Worm (Caenorhabditis elegans) whole organism, mixed stage, embryonic: Measurements from ENCODE around the gene srh-24.

Experiments used
- M03D4.4 ChIP-seq: sonication (generic microtip); optimal IDR thresholded peaks from 2 replicates; lab custom pipeline; 2017; ENCODE audit warnings: mild to moderate bottlenecking, missing genetic modification characterization, missing compliant biosample characterization
- bed-3 ChIP-seq: fragments of 200-800 bp; sonication (Bioruptor generic); optimal IDR thresholded peaks from 3 replicates; lab custom pipeline; 2018; ENCODE audit warnings: mild to moderate bottlenecking, missing genetic modification characterization, moderate library complexity, missing compliant biosample characterization
- blmp-1 ChIP-seq: fragments of 150-350 bp; optimal IDR thresholded peaks from 2 replicates; lab custom pipeline; 2014; ENCODE audit warnings: missing biosample characterization, missing genetic modification characterization
- ceh-39 ChIP-seq: fragments of 150-350 bp; optimal IDR thresholded peaks from 2 replicates; lab custom pipeline; 2014; ENCODE audit warnings: missing biosample characterization, missing genetic modification characterization
- ceh-43 ChIP-seq: fragments of 200-800 bp; sonication (Bioruptor generic); optimal IDR thresholded peaks from 2 replicates; lab custom pipeline; 2018; ENCODE audit warnings: mild to moderate bottlenecking, missing genetic modification characterization, moderate library complexity, missing compliant biosample characterization
- ceh-83 ChIP-seq: fragments of 200-800 bp; sonication (Bioruptor generic); optimal IDR thresholded peaks from 2 replicates; lab custom pipeline; 2018; ENCODE audit warnings: mild to moderate bottlenecking, missing genetic modification characterization, missing compliant biosample characterization
- ces-1 ChIP-seq: fragments of 150-350 bp; optimal IDR thresholded peaks from 2 replicates; lab custom pipeline; 2014; ENCODE audit warnings: missing biosample characterization, missing genetic modification reagents, missing genetic modification characterization
- drap-1 ChIP-seq: fragments of 200-800 bp; sonication (Bioruptor generic); optimal IDR thresholded peaks from 3 replicates; lab custom pipeline; 2018; ENCODE audit warnings: mild to moderate bottlenecking, missing genetic modification characterization, missing compliant biosample characterization
- elt-1 ChIP-seq: sonication (generic microtip); optimal IDR thresholded peaks from 2 replicates; lab custom pipeline; 2017; ENCODE audit warnings: missing genetic modification characterization, mild to moderate bottlenecking, missing compliant biosample characterization, antibody characterized with exemption, moderate library complexity, borderline replicate concordance; ENCODE audit not compliant: insufficient read depth
- elt-3 ChIP-seq: fragments of 150-350 bp; optimal IDR thresholded peaks from 2 replicates; lab custom pipeline; 2014; ENCODE audit warnings: missing biosample characterization, missing genetic modification characterization
- ham-2 ChIP-seq: fragments of 200-800 bp; sonication (Bioruptor generic); optimal IDR thresholded peaks from 2 replicates; lab custom pipeline; 2018; ENCODE audit warnings: mild to moderate bottlenecking, missing genetic modification characterization, missing compliant biosample characterization
- hlh-1 ChIP-seq: fragments of 150-350 bp; optimal IDR thresholded peaks from 2 replicates; lab custom pipeline; 2014; ENCODE audit warnings: missing biosample characterization, missing genetic modification reagents, missing genetic modification characterization
- lin-13 ChIP-seq: fragments of 150-350 bp; optimal IDR thresholded peaks from 2 replicates; lab custom pipeline; 2014; ENCODE audit warnings: missing biosample characterization, missing genetic modification characterization
- lsy-2 ChIP-seq: fragments of 150-350 bp; optimal IDR thresholded peaks from 2 replicates; lab custom pipeline; 2014; ENCODE audit warnings: missing biosample characterization, missing genetic modification characterization
- nhr-12 ChIP-seq: fragments of 150-350 bp; optimal IDR thresholded peaks from 2 replicates; lab custom pipeline; 2014; ENCODE audit warnings: missing biosample characterization, missing genetic modification characterization
- nhr-2 ChIP-seq: fragments of 150-350 bp; optimal IDR thresholded peaks from 2 replicates; lab custom pipeline; 2014; ENCODE audit warnings: missing biosample characterization, missing genetic modification characterization
- nhr-237 ChIP-seq: fragments of 150-350 bp; optimal IDR thresholded peaks from 2 replicates; lab custom pipeline; 2014; ENCODE audit warnings: missing biosample characterization, missing genetic modification characterization
- nhr-28 ChIP-seq: fragments of 150-350 bp; optimal IDR thresholded peaks from 2 replicates; lab custom pipeline; 2014; ENCODE audit warnings: missing biosample characterization, missing genetic modification characterization
- pha-4 ChIP-seq: fragments of 150-350 bp; optimal IDR thresholded peaks from 2 replicates; lab custom pipeline; 2018; ENCODE audit warnings: missing biosample characterization, missing genetic modification reagents, missing genetic modification characterization
- sem-2 ChIP-seq: fragments of 200-800 bp; sonication (Bioruptor generic); optimal IDR thresholded peaks from 2 replicates; lab custom pipeline; 2018; ENCODE audit warnings: mild to moderate bottlenecking, missing genetic modification characterization, missing compliant biosample characterization
- snpc-4 ChIP-seq: fragments of 150-350 bp; optimal IDR thresholded peaks from 2 replicates; lab custom pipeline; 2014; ENCODE audit warnings: missing biosample characterization, missing genetic modification characterization
- sptf-1 ChIP-seq: sonication (generic microtip); optimal IDR thresholded peaks from 2 replicates; lab custom pipeline; 2017; ENCODE audit warnings: mild to moderate bottlenecking, missing genetic modification characterization, moderate library complexity, missing compliant biosample characterization
- tbx-8 ChIP-seq: fragments of 200-800 bp; sonication (Bioruptor generic); optimal IDR thresholded peaks from 2 replicates; lab custom pipeline; 2018; ENCODE audit warnings: mild to moderate bottlenecking, missing genetic modification characterization, moderate library complexity, missing compliant biosample characterization
- unc-120 ChIP-seq: sonication (generic microtip); optimal IDR thresholded peaks from 2 replicates; lab custom pipeline; 2017; ENCODE audit warnings: missing genetic modification characterization, missing compliant biosample characterization; ENCODE audit not compliant: poor library complexity, severe bottlenecking
- unc-39 ChIP-seq: fragments of 150-350 bp; optimal IDR thresholded peaks from 2 replicates; lab custom pipeline; 2014; ENCODE audit warnings: missing biosample characterization, missing genetic modification characterization
- unc-62 ChIP-seq: fragments of 150-350 bp; optimal IDR thresholded peaks from 2 replicates; lab custom pipeline; 2014; ENCODE audit warnings: missing biosample characterization, missing genetic modification reagents, missing genetic modification characterization
- zip-8 ChIP-seq: fragments of 150-350 bp; optimal IDR thresholded peaks from 2 replicates; lab custom pipeline; 2014; ENCODE audit warnings: missing biosample characterization, missing genetic modification characterization
- ztf-11 ChIP-seq: fragments of 150-350 bp; optimal IDR thresholded peaks from 2 replicates; lab custom pipeline; 2014; ENCODE audit warnings: missing biosample characterization, missing genetic modification characterization

Gene srh-24

DNA sequence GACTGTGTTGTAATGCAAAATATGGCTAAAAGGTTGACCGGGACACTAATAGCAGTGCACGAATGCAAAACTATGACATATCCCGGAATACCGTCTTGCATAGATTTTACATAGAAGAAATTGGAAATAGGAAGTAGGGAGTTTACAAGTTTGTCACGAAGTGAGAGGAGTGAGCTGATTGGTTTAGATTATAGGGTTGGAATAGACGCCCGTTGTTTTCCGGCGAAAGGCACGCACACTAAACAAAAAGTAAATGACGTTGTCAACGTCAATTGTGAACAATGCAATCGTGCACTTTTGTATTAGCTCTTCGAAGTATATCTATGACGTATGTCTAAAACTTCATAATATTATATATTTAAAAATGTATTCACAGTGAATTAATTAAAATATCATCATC is at the start of gene srh-24:
Gene srh-24 (minus strand): TSS at position 101 of the 400 bp plus-strand sequence.
- TF ChIP-seq pha-4 (tag; lab: Kevin White, UChicago): no peak
- TF ChIP-seq sem-2 (GFP tag; lab: Kevin White, UChicago): no peak
- no peak for TF ChIP-seq tbx-8 (GFP tag; lab: Kevin White, UChicago)
- no peak for TF ChIP-seq unc-62 (GFP tag; lab: Kevin White, UChicago)
- TF ChIP-seq drap-1 (GFP tag; lab: Kevin White, UChicago): no peak
- no peak for TF ChIP-seq zip-8 (tag; lab: Kevin White, UChicago)
- TF ChIP-seq ham-2 (GFP tag; lab: Kevin White, UChicago): no peak
- no peak for TF ChIP-seq sptf-1 (tag; lab: Kevin White, UChicago)
- no peak for TF ChIP-seq nhr-28 (tag; lab: Kevin White, UChicago)
- no peak for TF ChIP-seq unc-39 (tag; lab: Kevin White, UChicago)

DNA sequence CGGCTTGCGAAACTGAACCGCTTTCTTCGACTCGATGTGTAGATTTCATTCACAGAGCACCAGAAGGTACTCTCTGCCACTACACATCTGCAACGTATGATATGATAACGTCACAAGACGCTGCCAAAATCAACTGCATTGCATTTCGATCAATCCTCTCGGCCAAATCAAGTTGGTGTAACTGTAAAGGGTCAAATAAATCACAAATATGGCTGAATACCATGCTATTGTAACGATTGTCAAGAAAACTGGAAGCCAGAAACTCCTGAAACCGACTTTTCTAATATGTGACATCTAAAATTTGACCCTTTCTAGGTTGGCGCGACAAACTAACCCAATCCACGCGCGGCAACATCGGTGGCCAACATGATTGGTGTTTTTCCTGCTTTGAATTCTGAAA is 49.2 kb upstream of the srh-24 start:
- TF ChIP-seq blmp-1 (tag; lab: Kevin White, UChicago) (no peak), bed-3 (no peak), lsy-2 (tag; lab: Kevin White, UChicago) (no peak), lin-13 (no peak), zip-8 (tag; lab: Kevin White, UChicago) (no peak), nhr-12 (tag; lab: Kevin White, UChicago) (no peak), sptf-1 (tag; lab: Kevin White, UChicago) (no peak), snpc-4 (no peak), unc-120 (no peak), M03D4.4 (tag; lab: Kevin White, UChicago) (no peak)

DNA sequence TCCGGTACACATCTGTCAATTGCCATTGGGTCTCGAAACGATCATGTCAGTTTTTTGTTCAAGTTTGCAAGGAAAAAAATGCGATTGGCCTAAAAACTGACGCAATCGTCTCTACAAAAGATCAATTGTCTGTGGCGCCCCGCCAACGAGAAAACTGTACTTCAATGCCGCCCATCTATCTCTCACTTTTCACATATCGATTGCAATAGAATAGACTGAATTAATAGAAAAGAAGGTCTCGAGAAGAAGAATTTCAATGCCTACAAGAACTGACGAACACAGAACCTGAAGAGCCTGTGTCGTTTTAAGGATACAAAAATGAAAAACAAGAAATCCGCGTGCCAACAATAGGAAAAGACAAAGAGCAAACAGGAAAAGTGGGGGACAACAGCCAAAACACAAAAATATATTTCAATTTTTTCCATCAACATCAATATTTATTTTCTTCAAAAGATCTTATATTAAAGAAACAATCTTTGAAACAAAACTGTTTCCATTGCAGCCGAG is 47.6 kb upstream of the srh-24 start:
- TF ChIP-seq nhr-28 (tag; lab: Kevin White, UChicago) (no peak), snpc-4 (no peak), nhr-237 (no peak), nhr-2 (tag; lab: Kevin White, UChicago) (no peak), ceh-83 (GFP tag; lab: Kevin White, UChicago) (no peak), ces-1 (GFP tag; lab: Kevin White, UChicago) (no peak), nhr-12 (tag; lab: Kevin White, UChicago) (no peak), lin-13 (no peak), ham-2 (GFP tag; lab: Kevin White, UChicago) (no peak), unc-62 (GFP tag; lab: Kevin White, UChicago) (no peak)

DNA sequence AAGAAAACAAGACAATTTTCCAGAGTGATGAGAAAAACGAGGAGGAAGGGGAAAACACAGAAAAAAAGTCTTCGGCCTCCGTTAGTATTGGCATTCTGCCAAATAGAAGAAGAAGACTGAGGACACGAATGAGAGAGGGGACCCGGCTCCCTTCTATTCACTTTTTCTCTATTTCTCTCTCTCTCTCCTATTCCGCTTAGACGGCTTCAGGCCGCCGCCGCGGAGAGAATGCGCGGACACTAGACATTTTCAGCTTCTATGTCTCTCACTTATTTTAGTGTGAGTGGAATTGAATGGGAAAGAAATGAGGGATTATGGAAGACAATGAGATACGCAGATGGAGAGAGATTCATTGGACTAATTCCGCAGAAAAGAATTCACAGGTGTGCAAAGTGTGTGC is 46.0 kb upstream of the srh-24 start:
- TF ChIP-seq ham-2 (GFP tag; lab: Kevin White, UChicago) (peak; percentile 21), ces-1 (GFP tag; lab: Kevin White, UChicago) (peak; percentile 1), snpc-4 (no peak)

DNA sequence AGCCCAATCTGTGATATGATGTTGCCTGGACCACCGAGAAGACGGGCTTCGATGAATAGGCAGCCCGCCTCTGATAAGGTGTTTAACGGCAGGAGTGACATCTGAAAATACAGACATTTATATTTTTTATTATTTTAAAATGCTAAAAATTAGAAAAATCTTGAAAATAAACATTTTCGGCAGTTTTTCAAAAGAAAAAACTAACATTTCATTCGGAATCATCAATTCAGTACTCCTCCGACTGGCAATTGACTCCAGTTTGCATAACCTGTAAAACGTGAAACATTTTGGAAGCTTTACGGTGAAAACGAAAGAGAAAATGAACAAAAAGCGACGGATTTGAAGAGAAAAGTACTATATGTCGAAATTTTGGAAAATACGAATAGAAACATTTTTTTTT is 45.0 kb upstream of the srh-24 start, which contains the start of gene ric-7:
Gene ric-7 (minus strand): TSS at position 101 of the 400 bp plus-strand sequence.
- TF ChIP-seq nhr-237: no peak
- TF ChIP-seq blmp-1 (tag; lab: Kevin White, UChicago): no peak
- no peak for TF ChIP-seq drap-1 (GFP tag; lab: Kevin White, UChicago)
- TF ChIP-seq lin-13: no peak
- no peak for TF ChIP-seq pha-4 (tag; lab: Kevin White, UChicago)
- no peak for TF ChIP-seq sem-2 (GFP tag; lab: Kevin White, UChicago)
- TF ChIP-seq snpc-4: no peak
- no peak for TF ChIP-seq unc-120
- no peak for TF ChIP-seq ceh-39
- TF ChIP-seq ceh-43 (GFP tag; lab: Kevin White, UChicago): no peak
- TF ChIP-seq tbx-8 (GFP tag; lab: Kevin White, UChicago): no peak
- no peak for TF ChIP-seq ztf-11 (tag; lab: Kevin White, UChicago)
- TF ChIP-seq elt-1 (tag; lab: Kevin White, UChicago): no peak
- no peak for TF ChIP-seq ceh-83 (GFP tag; lab: Kevin White, UChicago)
- TF ChIP-seq nhr-28 (tag; lab: Kevin White, UChicago): no peak

DNA sequence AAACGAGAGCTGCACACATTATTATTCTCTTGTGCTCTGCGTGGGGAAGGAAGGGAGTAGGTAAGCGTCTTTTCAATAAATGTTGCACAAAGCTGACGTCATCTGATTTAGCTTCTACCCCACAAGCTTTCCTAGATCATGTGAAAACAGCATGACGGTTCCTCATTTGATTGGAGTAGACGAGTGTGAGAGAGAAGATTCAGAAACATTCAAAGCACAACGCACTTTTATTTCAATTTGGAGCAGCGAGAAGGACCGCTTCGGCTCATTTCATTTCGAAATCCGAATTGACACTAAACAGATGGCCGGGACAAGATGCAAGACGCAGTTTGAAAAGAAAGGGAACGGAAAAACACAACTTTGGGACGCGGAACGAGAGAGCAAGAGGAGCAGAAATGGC is 43.5 kb upstream of the srh-24 start:
- TF ChIP-seq drap-1 (GFP tag; lab: Kevin White, UChicago) (no peak), unc-120 (peak; percentile 16), elt-3 (tag; lab: Kevin White, UChicago) (no peak), unc-62 (GFP tag; lab: Kevin White, UChicago) (peak; percentile 18), ztf-11 (tag; lab: Kevin White, UChicago) (no peak), ces-1 (GFP tag; lab: Kevin White, UChicago) (peak; percentile 56), hlh-1 (tag; lab: Kevin White, UChicago) (peak; percentile 45)
